Fruit fly (Drosophila melanogaster): ENCODE results near the gene out.
A peak's percentile ranks its signal among the peaks of the same experiment; 100 is the strongest.

The out gene

dm6 chrX:19323835-19324133, 1.9 kb upstream of the out start (continued):
- TF ChIP-seq wor (GFP tag; IDR thresholded peaks at IDR 0.05), result peak; percentile 52
- TF ChIP-seq CG2120 (GFP tag; optimal IDR thresholded peaks at IDR 0.05), result peak; percentile 96
- peak; percentile 3 for TF ChIP-seq emc (GFP tag; optimal IDR thresholded peaks at IDR 0.05)
- 0 out of 3 replicates have a peak, but pooled peaks have one; percentile 33 for TF ChIP-seq gce (GFP tag; IDR thresholded peaks at IDR 0.05)
- peak; percentile 55 for TF ChIP-seq ara (GFP tag; IDR thresholded peaks at IDR 0.05)
- peak; percentile 54 for TF ChIP-seq CG14050 (GFP tag; IDR thresholded peaks at IDR 0.05)
- peak; percentile 65 for TF ChIP-seq B-H1 (GFP tag; IDR thresholded peaks at IDR 0.05)
- TF ChIP-seq CG32532 (GFP tag; IDR thresholded peaks at IDR 0.05), result peak; percentile 93
- TF ChIP-seq CG13123 (GFP tag; optimal IDR thresholded peaks at IDR 0.05), result peak; percentile 53
- peak; percentile 69 for TF ChIP-seq ERR (GFP tag; optimal IDR thresholded peaks at IDR 0.05)
- TF ChIP-seq usp (GFP tag; optimal IDR thresholded peaks at IDR 0.05), result no peak
- peak; percentile 56 for TF ChIP-seq CG7928 (GFP tag; optimal IDR thresholded peaks at IDR 0.05)
- peak; percentile 82 for TF ChIP-seq org-1 (GFP tag; optimal IDR thresholded peaks at IDR 0.05)
- TF ChIP-seq CG4730 (GFP tag; IDR thresholded peaks at IDR 0.05), result peak; percentile 72
- TF ChIP-seq trh (GFP tag; optimal IDR thresholded peaks at IDR 0.05), result no peak
- no peak for TF ChIP-seq cg (GFP tag; optimal IDR thresholded peaks at IDR 0.05)
- no peak for TF ChIP-seq kni (GFP tag; optimal IDR thresholded peaks at IDR 0.05)
- peak in 1 of 2 experiments; percentile 1 for TF ChIP-seq Trl (optimal IDR thresholded peaks at IDR 0.05)
- peak; percentile 73 for TF ChIP-seq Trl (GFP tag; optimal IDR thresholded peaks at IDR 0.05)
- TF ChIP-seq CG10654 (GFP tag; optimal IDR thresholded peaks at IDR 0.05), result peak; percentile 67
- TF ChIP-seq ewg (GFP tag; optimal IDR thresholded peaks at IDR 0.05), result peak; percentile 53
- peak; percentile 79 for TF ChIP-seq Chrac-16 (GFP tag; optimal IDR thresholded peaks at IDR 0.05)
- peak; percentile 35 for TF ChIP-seq run (tag; optimal IDR thresholded peaks at IDR 0.05)
- peak; percentile 61; the same call in 1 of the 2 replicates for TF ChIP-seq toy (GFP tag; IDR thresholded peaks at IDR 0.05)
- TF ChIP-seq Mes4 (GFP tag; optimal IDR thresholded peaks at IDR 0.05), result peak; percentile 44
- TF ChIP-seq CG2199 (GFP tag; IDR thresholded peaks at IDR 0.05), result peak; percentile 56; the same call in 1 of the 3 replicates
- TF ChIP-seq ato (GFP tag; IDR thresholded peaks at IDR 0.05; ENCODE audit: partially characterized antibody), result no peak
- TF ChIP-seq CG3065 (GFP tag; optimal IDR thresholded peaks at IDR 0.05), result peak; percentile 7
- peak; percentile 44; the same call in 1 of the 2 replicates for TF ChIP-seq CG1024 (GFP tag; IDR thresholded peaks at IDR 0.05)
- TF ChIP-seq CG7786 (GFP tag; optimal IDR thresholded peaks at IDR 0.05), result peak; percentile 67
- no peak for TF ChIP-seq CG4282 (GFP tag; optimal IDR thresholded peaks at IDR 0.05)
- TF ChIP-seq CG15479 (GFP tag; optimal IDR thresholded peaks at IDR 0.05), result no peak
- TF ChIP-seq ab (GFP tag; optimal IDR thresholded peaks at IDR 0.05), result peak; percentile 6
- TF ChIP-seq YL-1 (GFP tag; optimal IDR thresholded peaks at IDR 0.05), result no peak
- TF ChIP-seq CG6654 (GFP tag; optimal IDR thresholded peaks at IDR 0.05), result peak; percentile 55
- peak; percentile 57 for TF ChIP-seq Ravus (GFP tag; IDR thresholded peaks at IDR 0.05)
- TF ChIP-seq Myb (GFP tag; optimal IDR thresholded peaks at IDR 0.05), result peak; percentile 53
- TF ChIP-seq CG12104 (GFP tag; optimal IDR thresholded peaks at IDR 0.05), result peak; percentile 16
- TF ChIP-seq CG16815 (GFP tag; optimal IDR thresholded peaks at IDR 0.05), result peak; percentile 68
- TF ChIP-seq maf-S (GFP tag; optimal IDR thresholded peaks at IDR 0.05), result peak; percentile 52
- TF ChIP-seq Nf-YC (tag; optimal IDR thresholded peaks at IDR 0.05), result peak; percentile 56
- peak; percentile 81 for TF ChIP-seq CG15269 (tag; optimal IDR thresholded peaks at IDR 0.05)
- peak; percentile 82 for TF ChIP-seq Ptx1 (GFP tag; IDR thresholded peaks at IDR 0.05)
- peak; percentile 36 for TF ChIP-seq CTCF (GFP tag; optimal IDR thresholded peaks at IDR 0.05)
- no peak for TF ChIP-seq Scr (GFP tag; IDR thresholded peaks at IDR 0.05; ENCODE audit: partially characterized antibody)
- no peak for TF ChIP-seq vnd (GFP tag; IDR thresholded peaks at IDR 0.05; ENCODE audit: partially characterized antibody)
- TF ChIP-seq CG31441 (GFP tag; IDR thresholded peaks at IDR 0.05), result peak; percentile 72
- no peak for TF ChIP-seq Neu2 (GFP tag; optimal IDR thresholded peaks at IDR 0.05; ENCODE audit: borderline replicate concordance)
- peak; percentile 77 for TF ChIP-seq Mrtf (GFP tag; IDR thresholded peaks at IDR 0.05)
- no peak for TF ChIP-seq CkIIα-i1 (GFP tag; IDR thresholded peaks at IDR 0.05)
- peak; percentile 17 for TF ChIP-seq CG2116 (GFP tag; optimal IDR thresholded peaks at IDR 0.05)
- TF ChIP-seq fd96Cb (tag; optimal IDR thresholded peaks at IDR 0.05), result peak; percentile 78
- peak; percentile 86 for TF ChIP-seq CG11456 (GFP tag; IDR thresholded peaks at IDR 0.05)

All from whole organism, embryonic.